Worm (Caenorhabditis elegans) whole organism, L1 larva: ENCODE measurements around the gene F52B11.5.

Experiments
- ceh-8 ChIP-seq: fragments of 200-800 bp; sonication (Bioruptor generic); optimal IDR thresholded peaks from 2 replicates; lab custom pipeline; 2018; ENCODE audit warnings: mild to moderate bottlenecking, missing genetic modification characterization, moderate library complexity, missing compliant biosample characterization
- fos-1 ChIP-seq: fragments of 150-350 bp; optimal IDR thresholded peaks from 2 replicates; lab custom pipeline; 2014; ENCODE audit warnings: missing biosample characterization, missing genetic modification characterization
- lin-15B ChIP-seq: fragments of 150-350 bp; sonication (generic microtip); optimal IDR thresholded peaks from 3 replicates; lab custom pipeline; 2014; ENCODE audit warnings: missing biosample characterization, missing genetic modification characterization
- snpc-4 ChIP-seq: fragments of 150-350 bp; optimal IDR thresholded peaks from 2 replicates; lab custom pipeline; 2014; ENCODE audit warnings: missing biosample characterization, missing genetic modification characterization

DNA sequence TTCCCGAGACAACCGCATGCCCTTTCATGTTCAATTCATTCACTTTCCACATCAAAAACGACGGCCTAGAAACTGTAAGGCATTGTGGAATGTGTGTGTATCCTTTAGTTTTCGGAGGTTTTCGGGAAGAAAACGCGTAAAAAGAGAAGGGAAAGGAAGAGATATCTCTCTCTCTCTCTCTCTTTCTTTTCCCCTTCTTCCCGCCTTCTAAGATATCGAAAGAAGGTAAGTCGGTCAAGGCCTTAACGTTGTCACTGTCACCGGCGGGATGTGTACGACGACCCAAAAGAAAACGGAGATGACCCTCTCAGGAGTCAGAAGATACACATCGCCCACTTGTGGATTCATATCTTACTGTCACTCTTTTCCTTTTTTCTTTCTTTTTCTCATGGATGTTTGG, 13.3 kb downstream of the F52B11.5 start:
- TF ChIP-seq snpc-4 = no peak
- no peak for TF ChIP-seq ceh-8
- TF ChIP-seq lin-15B (tag; lab: Kevin White, UChicago) = no peak
- no peak for TF ChIP-seq fos-1
